Worm (Caenorhabditis elegans): ENCODE measurements around the gene sre-3.

sre-3 gene

ce11 chrII:7404001-7404400 is 18.5 kb downstream of the sre-3 start:
- TF ChIP-seq rnt-1 (tag; optimal IDR thresholded peaks at IDR 0.05) (no peak), efl-1 (optimal IDR thresholded peaks at IDR 0.05) (no peak), efl-1 (GFP tag; optimal IDR thresholded peaks at IDR 0.05 in 1 of 2) (peak in 1 of 2 experiments; percentile 69), snpc-4 (tag; optimal IDR thresholded peaks at IDR 0.05) (no peak), C04F5.9 (tag; optimal IDR thresholded peaks at IDR 0.05) (no peak), ztf-4 (tag; optimal IDR thresholded peaks at IDR 0.05) (no peak), blmp-1 (tag; optimal IDR thresholded peaks at IDR 0.05) (peak; percentile 16), irx-1 (tag; optimal IDR thresholded peaks at IDR 0.05) (no peak), snu-23 (GFP tag; optimal IDR thresholded peaks at IDR 0.05) (no peak)

ce11 chrII:7405262-7405661 is 19.7 kb downstream of the sre-3 start:
- TF ChIP-seq snpc-4 (tag; optimal IDR thresholded peaks at IDR 0.05), result no peak
- no peak for TF ChIP-seq irx-1 (tag; optimal IDR thresholded peaks at IDR 0.05)
- TF ChIP-seq nhr-12 (tag; optimal IDR thresholded peaks at IDR 0.05), result no peak
- peak; percentile 88 for TF ChIP-seq nhr-85 (tag)
- TF ChIP-seq fkh-4 (tag; optimal IDR thresholded peaks at IDR 0.05; ENCODE audit: borderline replicate concordance), result no peak
- peak; percentile 100 for TF ChIP-seq blmp-1 (tag; optimal IDR thresholded peaks at IDR 0.05)
- TF ChIP-seq lin-14 (GFP tag; optimal IDR thresholded peaks at IDR 0.05), result peak; percentile 75
- TF ChIP-seq elt-3 (tag; optimal IDR thresholded peaks at IDR 0.05), result peak in 3 of 6 experiments; percentile 23 to 41 (median 40)
- no peak for TF ChIP-seq aly-2 (tag; optimal IDR thresholded peaks at IDR 0.05)
- no peak for TF ChIP-seq nhr-19 (GFP tag; conservative IDR thresholded peaks at IDR 0.05)
- TF ChIP-seq lsy-2 (tag; optimal IDR thresholded peaks at IDR 0.05), result peak in 1 of 2 experiments; percentile 16
- TF ChIP-seq snu-23 (GFP tag; optimal IDR thresholded peaks at IDR 0.05), result no peak
- no peak for TF ChIP-seq ztf-4 (tag; optimal IDR thresholded peaks at IDR 0.05)

ce11 chrII:7406438-7406837 is 20.9 kb downstream of the sre-3 start:
- TF ChIP-seq nhr-84 (tag; optimal IDR thresholded peaks at IDR 0.05), result no peak
- no peak for TF ChIP-seq ceh-88 (GFP tag; IDR thresholded peaks at IDR 0.05)
- TF ChIP-seq unc-86 (tag; optimal IDR thresholded peaks at IDR 0.05), result no peak
- TF ChIP-seq fkh-8 (tag; optimal IDR thresholded peaks at IDR 0.05), result no peak
- TF ChIP-seq blmp-1 (tag; optimal IDR thresholded peaks at IDR 0.05), result peak; percentile 67

ce11 chrII:7408192-7408591 is 22.6 kb downstream of the sre-3 start, which contains the start of gene srd-55:
Gene srd-55 (plus strand): TSS chrII:7408492.
- no peak for TF ChIP-seq egl-13 (tag; optimal IDR thresholded peaks at IDR 0.05)
- no peak for TF ChIP-seq snpc-4 (tag; optimal IDR thresholded peaks at IDR 0.05)
- TF ChIP-seq fkh-8 (tag; optimal IDR thresholded peaks at IDR 0.05), result no peak
- no peak for TF ChIP-seq ces-1 (GFP tag; optimal IDR thresholded peaks at IDR 0.05)
- no peak for TF ChIP-seq nhr-85 (tag)
- TF ChIP-seq rnt-1 (tag; optimal IDR thresholded peaks at IDR 0.05), result no peak
- TF ChIP-seq nhr-47 (tag; optimal IDR thresholded peaks at IDR 0.05), result no peak
- no peak for TF ChIP-seq lin-39 (tag; optimal IDR thresholded peaks at IDR 0.05)
- no peak for TF ChIP-seq unc-86 (tag; optimal IDR thresholded peaks at IDR 0.05)
- TF ChIP-seq lin-14 (GFP tag; optimal IDR thresholded peaks at IDR 0.05), result no peak
- no peak for TF ChIP-seq ceh-8 (GFP tag; optimal IDR thresholded peaks at IDR 0.05)
- no peak for TF ChIP-seq C34B4.2 (tag; optimal IDR thresholded peaks at IDR 0.05)

- TF ChIP-seq ceh-8 (GFP tag; optimal IDR thresholded peaks at IDR 0.05) (no peak), Y116A8C.19 (tag; optimal IDR thresholded peaks at IDR 0.05; ENCODE audit: borderline replicate concordance) (no peak), ceh-88 (GFP tag; IDR thresholded peaks at IDR 0.05) (no peak), fkh-8 (tag; optimal IDR thresholded peaks at IDR 0.05) (no peak), nhr-76 (tag; optimal IDR thresholded peaks at IDR 0.05) (no peak), grh-1 (GFP tag; IDR thresholded peaks at IDR 0.05) (no peak), alr-1 (tag; optimal IDR thresholded peaks at IDR 0.05; ENCODE audit: borderline replicate concordance) (no peak), mab-9 (GFP tag; IDR thresholded peaks at IDR 0.05) (no peak), ztf-4 (tag; optimal IDR thresholded peaks at IDR 0.05) (no peak), C16A3.4 (tag; optimal IDR thresholded peaks at IDR 0.05) (no peak), hpl-2 (GFP tag; optimal IDR thresholded peaks at IDR 0.05) (no peak), nhr-11 (tag; optimal IDR thresholded peaks at IDR 0.05) (no peak), swsn-7 (tag; optimal IDR thresholded peaks at IDR 0.05) (no peak), lin-39 (tag; optimal IDR thresholded peaks at IDR 0.05) (no peak), lin-13 (GFP tag; optimal IDR thresholded peaks at IDR 0.05) (no peak), nhr-47 (tag; optimal IDR thresholded peaks at IDR 0.05) (no peak), lsy-2 (tag; optimal IDR thresholded peaks at IDR 0.05) (no peak)
Measured at ce11 chrII:7411930-7412329, 26.4 kb downstream of the sre-3 start, which contains the start of gene K02A2.5. Gene K02A2.5 (minus strand): TSS chrII:7412030.

Data from whole organism, L1 larva.